Worm (Caenorhabditis elegans) whole organism, L4 larva: ENCODE data around the gene R01B10.2.
"Not testable (repeated sequence)": the region's sequence is repeated elsewhere in the genome, so short reads cannot be mapped to it uniquely, and the experiment has no call there.

Experiments used
- F37D6.2 ChIP-seq: sonication (generic microtip); optimal IDR thresholded peaks from 2 replicates; lab custom pipeline; 2016; ENCODE audit warnings: mild to moderate bottlenecking, missing genetic modification characterization, missing compliant biosample characterization
- Y105C5A.15 ChIP-seq: fragments of 200-800 bp; sonication (Bioruptor generic); IDR thresholded peaks from 2 replicates; pipeline ENCODE4 v1.3.6; 2022; ENCODE audit warnings: missing genetic modification characterization, missing compliant biosample characterization
- Y75B8A.6 ChIP-seq: fragments of 200-800 bp; sonication (Bioruptor generic); IDR thresholded peaks from 2 replicates; pipeline ENCODE4 v1.3.6; 2022; ENCODE audit warnings: missing genetic modification reagents, missing genetic modification characterization, missing compliant biosample characterization
- aha-1 ChIP-seq: fragments of 150-350 bp; peaks from one replicate; lab custom pipeline; 2014; ENCODE audit warnings: missing biosample characterization, missing genetic modification characterization
- ama-1 ChIP-seq: fragments of 150-350 bp; optimal IDR thresholded peaks from 2 replicates; lab custom pipeline; 2014; ENCODE audit warnings: inconsistent platforms, mixed read lengths
- ceh-28 ChIP-seq: fragments of 150-350 bp; optimal IDR thresholded peaks from 2 replicates; lab custom pipeline; 2014; ENCODE audit warnings: missing biosample characterization, missing genetic modification reagents, missing genetic modification characterization
- ctbp-1 ChIP-seq: fragments of 200-800 bp; sonication (Bioruptor generic); IDR thresholded peaks from 2 replicates; pipeline ENCODE4 v1.3.6; 2022; ENCODE audit warnings: missing genetic modification reagents, missing genetic modification characterization, missing compliant biosample characterization
- daf-16 ChIP-seq, 3 experiments: sonication (generic microtip); optimal IDR thresholded peaks; 2 replicates each; lab custom pipeline; 2016 to 2017; ENCODE audit warnings: missing genetic modification characterization in 3 of 3, missing genetic modification reagents in 3 of 3, mild to moderate bottlenecking in 2 of 3, missing compliant biosample characterization in 2 of 3, missing biosample characterization in 1 of 3, moderate library complexity in 1 of 3
- dpl-1 ChIP-seq: fragments of 150-350 bp; optimal IDR thresholded peaks from 2 replicates; lab custom pipeline; 2014; ENCODE audit warnings: missing biosample characterization, missing genetic modification reagents, missing genetic modification characterization
- duxl-1 ChIP-seq: sonication (generic microtip); optimal IDR thresholded peaks from 2 replicates; lab custom pipeline; 2016; ENCODE audit warnings: mild to moderate bottlenecking, missing genetic modification characterization, moderate library complexity, missing compliant biosample characterization; ENCODE audit not compliant: poor library complexity
- dve-1 ChIP-seq: sonication (generic microtip); optimal IDR thresholded peaks from 2 replicates; lab custom pipeline; 2017; ENCODE audit warnings: antibody characterized with exemption, mild to moderate bottlenecking, missing genetic modification characterization, missing compliant biosample characterization; ENCODE audit not compliant: insufficient read depth
- fkh-10 ChIP-seq: fragments of 150-350 bp; optimal IDR thresholded peaks from 2 replicates; lab custom pipeline; 2014; ENCODE audit warnings: missing biosample characterization, missing genetic modification reagents, missing genetic modification characterization
- lin-1 ChIP-seq: fragments of 200-800 bp; sonication (Bioruptor generic); IDR thresholded peaks from 2 replicates; pipeline ENCODE4 v1.3.6; 2022; ENCODE audit warnings: missing genetic modification reagents, missing genetic modification characterization, missing compliant biosample characterization
- lin-13 ChIP-seq: fragments of 150-350 bp; optimal IDR thresholded peaks from 2 replicates; lab custom pipeline; 2014; ENCODE audit warnings: missing biosample characterization, missing genetic modification reagents, missing genetic modification characterization
- lin-38 ChIP-seq: fragments of 200-800 bp; sonication (Bioruptor generic); IDR thresholded peaks from 2 replicates; pipeline ENCODE4 v1.3.6; 2022; ENCODE audit warnings: missing genetic modification reagents, missing genetic modification characterization, missing compliant biosample characterization
- madf-5 ChIP-seq, 2 experiments: fragments of 200-800 bp; sonication (Bioruptor generic); IDR thresholded peaks; 2 replicates each; pipeline ENCODE4 v1.3.6; 2022; ENCODE audit warnings: missing compliant biosample characterization in 2 of 2, missing genetic modification characterization in 2 of 2
- madf-9 ChIP-seq: fragments of 200-800 bp; sonication (Bioruptor generic); conservative IDR thresholded peaks from 2 replicates; pipeline ENCODE4 v1.3.6; 2022; ENCODE audit warnings: missing genetic modification reagents, missing genetic modification characterization, missing compliant biosample characterization
- mep-1 ChIP-seq: fragments of 150-350 bp; sonication (generic microtip); optimal IDR thresholded peaks from 3 replicates; lab custom pipeline; 2014; ENCODE audit warnings: missing biosample characterization, missing genetic modification characterization
- nhr-10 ChIP-seq: fragments of 150-350 bp; optimal IDR thresholded peaks from 2 replicates; lab custom pipeline; 2014; ENCODE audit warnings: missing biosample characterization, missing genetic modification characterization
- nhr-102 ChIP-seq: sonication (generic microtip); optimal IDR thresholded peaks from 2 replicates; lab custom pipeline; 2016; ENCODE audit warnings: mild to moderate bottlenecking, missing genetic modification characterization, moderate library complexity, missing compliant biosample characterization
- nhr-111 ChIP-seq: fragments of 200-800 bp; sonication (Bioruptor generic); optimal IDR thresholded peaks from 2 replicates; lab custom pipeline; 2018; ENCODE audit warnings: mild to moderate bottlenecking, missing genetic modification characterization, missing compliant biosample characterization
- nhr-25 ChIP-seq: sonication (generic microtip); optimal IDR thresholded peaks from 2 replicates; lab custom pipeline; 2017; ENCODE audit warnings: missing genetic modification characterization, mild to moderate bottlenecking, missing compliant biosample characterization, antibody characterized with exemption, moderate library complexity, borderline replicate concordance; ENCODE audit not compliant: insufficient read depth
- nhr-28 ChIP-seq: fragments of 150-350 bp; optimal IDR thresholded peaks from 2 replicates; lab custom pipeline; 2014; ENCODE audit warnings: missing biosample characterization, missing genetic modification characterization
- nhr-41 ChIP-seq: fragments of 200-800 bp; sonication (Bioruptor generic); IDR thresholded peaks from 2 replicates; pipeline ENCODE4 v1.3.6; 2022; ENCODE audit warnings: missing genetic modification reagents, missing genetic modification characterization, missing compliant biosample characterization
- nhr-76 ChIP-seq: fragments of 150-350 bp; optimal IDR thresholded peaks from 2 replicates; lab custom pipeline; 2014; ENCODE audit warnings: missing biosample characterization, missing genetic modification characterization
- pha-4 ChIP-seq, 2 experiments: fragments of 150-350 bp in 1 of 2; fragments of 200-800 bp in 1 of 2; sonication (Bioruptor generic) in 1 of 2; IDR thresholded peaks in 1 of 2; optimal IDR thresholded peaks in 1 of 2; 2 replicates each; pipeline versions ENCODE4 v1.3.6 to Lab custom; 2014 to 2022; ENCODE audit warnings: missing genetic modification characterization in 2 of 2, missing genetic modification reagents in 2 of 2, missing biosample characterization in 1 of 2, missing compliant biosample characterization in 1 of 2
- rbr-2 ChIP-seq: sonication (generic microtip); optimal IDR thresholded peaks from 2 replicates; lab custom pipeline; 2016; ENCODE audit warnings: missing genotype, missing genetic modification characterization, missing compliant biosample characterization
- set-16 ChIP-seq: fragments of 200-800 bp; sonication (Bioruptor generic); IDR thresholded peaks from 2 replicates; pipeline ENCODE4 v1.3.6; 2022; ENCODE audit warnings: missing genetic modification reagents, missing genetic modification characterization, missing compliant biosample characterization
- snpc-1.2 ChIP-seq: fragments of 200-800 bp; sonication (Bioruptor generic); IDR thresholded peaks from 2 replicates; pipeline ENCODE4 v1.3.6; 2022; ENCODE audit warnings: missing genetic modification reagents, missing genetic modification characterization, missing compliant biosample characterization
- tra-1 ChIP-seq: fragments of 200-800 bp; sonication (Bioruptor generic); IDR thresholded peaks from 2 replicates; pipeline ENCODE4 v1.3.6; 2022; ENCODE audit warnings: missing genetic modification reagents, missing genetic modification characterization, missing compliant biosample characterization
- unc-62 ChIP-seq, 3 experiments: fragments of 150-350 bp in 1 of 3; sonication (generic microtip); optimal IDR thresholded peaks in 2 of 3; peaks in 1 of 3; 1 replicate in 1 of 3; 2 replicates in 2 of 3; lab custom pipeline; 2014 to 2017; ENCODE audit warnings: missing biosample characterization in 3 of 3, missing genetic modification characterization in 3 of 3, missing genetic modification reagents in 3 of 3, missing genotype in 1 of 3
- zfp-2 ChIP-seq: sonication (generic microtip); optimal IDR thresholded peaks from 2 replicates; lab custom pipeline; 2016; ENCODE audit warnings: mild to moderate bottlenecking, missing genetic modification characterization, missing compliant biosample characterization
- zfp-3 ChIP-seq: fragments of 200-800 bp; sonication (Bioruptor generic); conservative IDR thresholded peaks from 2 replicates; pipeline ENCODE4 v1.3.6; 2022; ENCODE audit warnings: missing genetic modification reagents, missing genetic modification characterization, missing compliant biosample characterization
- zip-2 ChIP-seq: fragments of 150-350 bp; optimal IDR thresholded peaks from 2 replicates; lab custom pipeline; 2014; ENCODE audit warnings: missing biosample characterization, missing genetic modification characterization
- ztf-11 ChIP-seq: fragments of 150-350 bp; optimal IDR thresholded peaks from 2 replicates; lab custom pipeline; 2014; ENCODE audit warnings: missing biosample characterization, missing genetic modification characterization

R01B10.2 gene

DNA sequence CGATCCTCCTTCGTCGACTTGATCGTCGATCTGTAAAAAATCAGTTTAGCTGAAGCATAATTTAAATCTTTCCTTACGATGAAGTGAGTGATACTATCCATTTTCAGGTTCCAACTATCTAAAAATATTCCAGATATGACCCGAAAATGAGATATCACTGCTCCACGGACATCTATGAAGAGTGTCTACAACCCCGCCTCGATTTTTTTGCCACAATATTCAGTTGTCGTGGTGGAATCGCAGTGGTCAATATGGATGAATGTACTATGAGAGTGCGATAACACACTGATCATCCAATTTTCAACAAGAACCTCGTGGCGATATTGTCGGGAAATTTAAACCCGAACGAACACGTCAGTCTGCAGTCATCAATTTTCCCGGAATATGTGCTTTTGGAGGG lies at the start of gene R01B10.2:
TSS of gene R01B10.2 (minus strand) at position 101 of the 400 bp plus-strand sequence.
- peak in 1 of 2 experiments; percentile 71 for TF ChIP-seq unc-62 (GFP tag; optimal IDR thresholded peaks at IDR 0.05 in 1 of 2; lab: Kevin White, UChicago)
- no peak for TF ChIP-seq unc-62 (tag; optimal IDR thresholded peaks at IDR 0.05; lab: Kevin White, UChicago)
- no peak for TF ChIP-seq madf-9 (GFP tag; lab: Robert Waterston, UW)

DNA sequence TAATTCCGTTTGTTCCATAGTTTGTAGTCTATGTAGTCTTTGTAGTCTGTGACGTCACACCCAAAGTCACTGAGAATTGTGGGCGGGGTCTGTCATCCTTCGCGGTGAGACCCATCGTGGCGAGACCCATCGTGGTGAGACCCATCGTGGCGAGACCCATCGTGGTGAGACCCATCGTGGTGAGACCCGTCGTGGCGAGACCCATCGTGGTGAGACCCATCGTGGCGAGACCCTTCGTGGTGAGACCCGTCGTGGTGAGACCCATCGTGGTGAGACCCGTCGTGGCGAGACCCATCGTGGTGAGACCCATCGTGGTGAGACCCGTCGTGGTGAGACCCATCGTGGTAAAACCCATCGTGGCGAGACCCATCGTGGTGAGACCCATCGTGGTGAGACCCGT lies 30.3 kb upstream of the R01B10.2 start:
- TF ChIP-seq tra-1 (GFP tag; lab: Robert Waterston, UW) = 0 out of 2 replicates have a peak, but pooled peaks have one; percentile 5
- peak; percentile 88; the same call in 1 of the 2 replicates for TF ChIP-seq set-16

DNA sequence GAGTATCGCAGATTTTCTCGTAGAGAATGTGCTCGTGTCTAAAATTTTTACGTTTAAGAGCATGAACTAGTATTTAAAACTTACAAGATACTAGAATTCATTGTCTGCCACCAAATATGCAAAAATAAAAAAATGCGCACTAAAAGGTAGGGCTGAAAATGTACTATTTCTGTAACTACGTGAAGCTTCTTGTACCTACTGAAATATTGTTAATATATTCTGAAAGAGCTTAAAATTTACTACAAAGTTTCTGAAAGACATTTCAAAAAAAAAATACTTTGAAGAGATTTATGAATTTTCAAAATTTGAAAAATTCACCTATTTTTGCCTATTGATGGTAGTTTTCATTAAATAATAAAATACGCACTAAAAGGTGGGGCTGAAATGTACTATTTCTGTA lies 28.7 kb upstream of the R01B10.2 start, which contains the start of gene fbxa-214:
TSS of gene fbxa-214 (minus strand) at position 101 of the 400 bp plus-strand sequence.
- TF ChIP-seq ceh-28 (tag; lab: Kevin White, UChicago); nhr-102 (tag; lab: Kevin White, UChicago); nhr-41 (GFP tag; lab: Robert Waterston, UW): not testable (repeated sequence)
- TF ChIP-seq, all 104 proteins: peak for 0; not testable (repeated sequence) for 104

DNA sequence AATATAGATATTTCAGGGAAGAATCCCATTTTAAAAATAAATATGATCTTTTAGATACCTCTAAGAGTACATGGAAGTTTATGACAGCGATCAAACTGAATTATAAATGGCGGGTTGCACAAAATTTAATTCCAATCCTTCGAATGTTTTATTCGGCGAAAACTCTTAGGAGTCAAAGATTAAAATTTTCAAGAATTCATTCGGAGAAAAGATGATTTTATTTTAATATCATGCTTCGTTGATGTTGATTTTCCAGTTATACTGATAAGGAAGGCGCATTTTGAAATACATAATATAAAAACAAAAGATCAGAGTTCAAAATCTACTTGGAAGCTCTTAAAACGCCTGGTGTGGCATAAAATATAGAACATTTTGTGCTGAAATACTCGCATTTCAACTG lies 25.8 kb upstream of the R01B10.2 start, which contains the start of gene srh-10:
TSS of gene srh-10 (minus strand) at position 29 of the 400 bp plus-strand sequence.
- no peak for TF ChIP-seq pha-4 (GFP tag; IDR thresholded peaks at IDR 0.05; lab: Robert Waterston, UW)
- no peak for TF ChIP-seq pha-4 (tag; optimal IDR thresholded peaks at IDR 0.05; lab: Kevin White, UChicago)
- no peak for TF ChIP-seq fkh-10
- TF ChIP-seq nhr-76 (tag; lab: Kevin White, UChicago) = no peak
- no peak for TF ChIP-seq ztf-11 (tag; lab: Kevin White, UChicago)
- no peak for TF ChIP-seq madf-9 (GFP tag; lab: Robert Waterston, UW)
- TF ChIP-seq rbr-2 (tag; lab: Kevin White, UChicago) = no peak
- no peak for TF ChIP-seq Y105C5A.15 (GFP tag; lab: Robert Waterston, UW)
- no peak for TF ChIP-seq zfp-3 (GFP tag; lab: Robert Waterston, UW)
- TF ChIP-seq, all 104 proteins: peak for 0

DNA sequence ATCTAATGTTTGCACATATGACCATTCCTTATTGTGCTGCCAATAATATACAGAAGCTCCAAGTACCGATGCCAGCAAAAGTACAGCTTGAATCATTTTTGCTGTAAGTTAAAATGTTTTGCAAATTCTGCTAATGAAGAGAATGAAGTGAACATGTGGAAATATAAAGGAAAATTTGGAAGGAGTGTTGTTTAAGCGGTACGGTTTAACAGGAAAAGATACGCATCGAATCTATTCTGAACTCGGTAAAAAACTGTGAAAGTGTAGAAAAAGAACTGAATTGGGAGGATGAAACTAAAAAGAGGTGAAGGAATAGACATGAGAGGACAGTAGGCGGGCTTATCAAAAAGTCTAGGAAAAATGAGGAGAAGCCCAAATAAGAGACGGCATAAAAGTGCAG lies 22.1 kb upstream of the R01B10.2 start, which contains the start of gene Y38A10A.2:
TSS of gene Y38A10A.2 (minus strand) at position 101 of the 400 bp plus-strand sequence.
- no peak for TF ChIP-seq nhr-111
- peak; percentile 10 for TF ChIP-seq aha-1 (tag; lab: Kevin White, UChicago)
- TF ChIP-seq, all 104 proteins: peak for 1

DNA sequence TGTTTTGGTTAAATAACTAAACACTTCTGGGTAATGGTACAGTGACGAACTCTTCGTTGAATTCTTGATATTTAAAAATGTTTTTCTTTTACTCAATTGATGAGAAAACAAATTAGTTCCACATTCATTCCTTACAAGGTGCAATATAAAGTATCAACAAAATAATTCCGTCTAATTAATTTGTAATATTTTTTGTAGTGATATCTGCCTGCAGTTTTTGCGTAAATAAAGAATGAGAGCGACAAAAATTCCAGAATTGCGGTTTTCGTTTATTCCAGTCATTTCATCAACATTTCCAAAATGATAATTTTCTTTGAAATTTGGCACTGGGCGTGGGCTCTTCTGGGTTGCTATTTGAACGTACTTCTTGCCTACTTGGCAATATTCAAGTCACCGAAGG lies 14.0 kb upstream of the R01B10.2 start, which contains the start of gene srd-20:
TSS of gene srd-20 (plus strand) at position 301 of the 400 bp plus-strand sequence.
- TF ChIP-seq fkh-10 (no peak), snpc-1.2 (GFP tag; lab: Robert Waterston, UW) (no peak), F37D6.2 (tag; lab: Kevin White, UChicago) (no peak), lin-1 (GFP tag; lab: Robert Waterston, UW) (no peak), dve-1 (no peak), duxl-1 (no peak), nhr-28 (no peak), ztf-11 (tag; lab: Kevin White, UChicago) (no peak), nhr-76 (tag; lab: Kevin White, UChicago) (no peak), nhr-102 (tag; lab: Kevin White, UChicago) (no peak), Y75B8A.6 (GFP tag; lab: Robert Waterston, UW) (no peak), lin-13 (GFP tag; lab: Kevin White, UChicago) (no peak), madf-9 (GFP tag; lab: Robert Waterston, UW) (no peak)

DNA sequence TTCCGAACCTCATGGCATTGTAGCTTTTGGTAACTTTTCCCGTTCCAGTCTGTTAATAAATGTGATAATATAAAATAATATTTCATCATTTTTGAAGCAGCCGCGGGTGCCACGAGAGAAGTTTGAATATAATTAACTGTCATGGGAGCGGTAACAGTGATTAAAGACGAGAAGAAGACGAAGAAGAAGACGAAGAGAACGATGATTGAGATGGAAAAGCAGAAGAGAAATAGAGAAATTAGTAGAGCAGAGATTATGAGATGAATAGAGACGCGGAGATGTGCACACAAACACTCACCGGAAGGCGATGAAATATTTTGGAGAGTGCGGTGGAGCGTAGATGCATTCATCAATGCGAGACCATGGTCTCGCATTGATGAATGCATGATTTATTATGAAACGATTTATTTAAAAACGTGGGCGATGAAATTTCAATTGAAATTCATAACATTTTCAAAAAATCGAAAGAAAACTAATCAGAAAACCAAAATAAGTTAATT lies 12.0 kb upstream of the R01B10.2 start, which contains the start of gene seip-1:
TSS of gene seip-1 (minus strand) at position 51 of the 500 bp plus-strand sequence.
- peak; percentile 96 for TF ChIP-seq lin-38 (GFP tag; lab: Robert Waterston, UW)
- TF ChIP-seq madf-5 (GFP tag; IDR thresholded peaks at IDR 0.05; lab: Robert Waterston, UW) = no peak
- peak; percentile 11 for TF ChIP-seq nhr-10 (tag; lab: Kevin White, UChicago)
- TF ChIP-seq zip-2 = peak; percentile 16
- TF ChIP-seq mep-1 (tag; lab: Kevin White, UChicago) = peak; percentile 94
- TF ChIP-seq dpl-1 (GFP tag; lab: Kevin White, UChicago) = peak; percentile 78
- peak; percentile 77 for TF ChIP-seq fkh-10
- TF ChIP-seq daf-16 (GFP tag; optimal IDR thresholded peaks at IDR 0.05; lab: Kevin White, UChicago) = no peak
- no peak for TF ChIP-seq daf-16 (tag; optimal IDR thresholded peaks at IDR 0.05; lab: Kevin White, UChicago)
- TF ChIP-seq pha-4 (GFP tag; IDR thresholded peaks at IDR 0.05; lab: Robert Waterston, UW) = no peak; the same call in 1 of the 2 replicates
- TF ChIP-seq pha-4 (tag; optimal IDR thresholded peaks at IDR 0.05; lab: Kevin White, UChicago) = peak; percentile 90
- TF ChIP-seq ama-1 (lab: Kevin White, UChicago) = peak; percentile 5
- no peak for TF ChIP-seq zfp-2
- peak; percentile 29 for TF ChIP-seq nhr-25 (tag; lab: Kevin White, UChicago)
- TF ChIP-seq madf-9 (GFP tag; lab: Robert Waterston, UW) = no peak
- TF ChIP-seq ctbp-1 (GFP tag; lab: Robert Waterston, UW) = peak; percentile 71
